Worm (Caenorhabditis elegans) whole organism, L2 larva: ENCODE data around the gene srd-17.
A peak's percentile ranks its signal among the peaks of the same experiment; 100 is the strongest.

Source experiments
- C34F6.9 ChIP-seq: fragments of 150-350 bp; optimal IDR thresholded peaks from 2 replicates; lab custom pipeline; 2014; ENCODE audit warnings: missing biosample characterization, missing genetic modification characterization
- F13H6.1 ChIP-seq: sonication (generic microtip); optimal IDR thresholded peaks from 2 replicates; lab custom pipeline; 2016; ENCODE audit warnings: missing genetic modification characterization, missing compliant biosample characterization
- Y55F3AM.14 ChIP-seq: fragments of 200-800 bp; sonication (Bioruptor generic); optimal IDR thresholded peaks from 2 replicates; lab custom pipeline; 2018; ENCODE audit warnings: mild to moderate bottlenecking, missing genetic modification characterization, missing compliant biosample characterization
- ZK546.5 ChIP-seq: sonication (generic microtip); optimal IDR thresholded peaks from 2 replicates; lab custom pipeline; 2017; ENCODE audit warnings: missing biosample characterization, missing genetic modification characterization
- alr-1 ChIP-seq: fragments of 150-350 bp; optimal IDR thresholded peaks from 2 replicates; lab custom pipeline; 2014; ENCODE audit warnings: missing biosample characterization, missing genetic modification characterization
- ama-1 ChIP-seq: fragments of 150-350 bp; optimal IDR thresholded peaks from 2 replicates; lab custom pipeline; 2018; ENCODE audit warnings: inconsistent platforms
- blmp-1 ChIP-seq: sonication (generic microtip); optimal IDR thresholded peaks from 2 replicates; lab custom pipeline; 2017; ENCODE audit warnings: missing genetic modification characterization, mild to moderate bottlenecking, missing compliant biosample characterization, antibody characterized with exemption, moderate library complexity; ENCODE audit not compliant: insufficient read depth
- ceh-16 ChIP-seq: fragments of 150-350 bp; optimal IDR thresholded peaks from 2 replicates; lab custom pipeline; 2014; ENCODE audit warnings: missing biosample characterization, missing genetic modification characterization
- ceh-82 ChIP-seq: fragments of 150-350 bp; optimal IDR thresholded peaks from 2 replicates; lab custom pipeline; 2014; ENCODE audit warnings: missing biosample characterization, missing genetic modification characterization
- crh-2 ChIP-seq: sonication (generic microtip); optimal IDR thresholded peaks from 2 replicates; lab custom pipeline; 2017; ENCODE audit warnings: missing biosample characterization, missing genetic modification characterization
- dmd-4 ChIP-seq: sonication (generic microtip); optimal IDR thresholded peaks from 2 replicates; lab custom pipeline; 2017; ENCODE audit warnings: missing biosample characterization, missing genetic modification characterization
- egl-27 ChIP-seq: sonication (generic microtip); optimal IDR thresholded peaks from 3 replicates; lab custom pipeline; 2017; ENCODE audit warnings: missing biosample characterization, missing genetic modification reagents, missing genetic modification characterization
- elt-1 ChIP-seq: fragments of 150-350 bp; optimal IDR thresholded peaks from 2 replicates; lab custom pipeline; 2014; ENCODE audit warnings: missing biosample characterization, missing genetic modification characterization
- elt-3 ChIP-seq: sonication (generic microtip); optimal IDR thresholded peaks from 2 replicates; lab custom pipeline; 2017; ENCODE audit warnings: missing biosample characterization, missing genetic modification characterization
- fos-1 ChIP-seq: fragments of 150-350 bp; optimal IDR thresholded peaks from 2 replicates; lab custom pipeline; 2014; ENCODE audit warnings: missing biosample characterization, missing genetic modification characterization
- gmeb-1 ChIP-seq: fragments of 150-350 bp; optimal IDR thresholded peaks from 2 replicates; lab custom pipeline; 2014; ENCODE audit warnings: missing biosample characterization, missing genetic modification characterization
- lin-11 ChIP-seq: fragments of 150-350 bp; sonication (generic microtip); optimal IDR thresholded peaks from 2 replicates; lab custom pipeline; 2014; ENCODE audit warnings: missing biosample characterization, missing genetic modification characterization, inconsistent platforms, mixed read lengths
- lin-13 ChIP-seq: fragments of 150-350 bp; optimal IDR thresholded peaks from 2 replicates; lab custom pipeline; 2014; ENCODE audit warnings: missing biosample characterization, missing genetic modification reagents, missing genetic modification characterization
- lin-39 ChIP-seq: fragments of 150-350 bp; optimal IDR thresholded peaks from 2 replicates; lab custom pipeline; 2014; ENCODE audit warnings: missing biosample characterization, missing genetic modification reagents, missing genetic modification characterization
- lsy-2 ChIP-seq, 2 experiments: fragments of 150-350 bp in 1 of 2; sonication (generic microtip) in 1 of 2; optimal IDR thresholded peaks; 2 replicates each; lab custom pipeline; 2014 to 2017; ENCODE audit warnings: missing biosample characterization in 2 of 2, missing genetic modification characterization in 2 of 2
- mab-5 ChIP-seq: fragments of 150-350 bp; optimal IDR thresholded peaks from 2 replicates; lab custom pipeline; 2014; ENCODE audit warnings: missing biosample characterization, missing genetic modification characterization
- mbf-1 ChIP-seq: sonication (generic microtip); optimal IDR thresholded peaks from 2 replicates; lab custom pipeline; 2017; ENCODE audit warnings: missing biosample characterization, missing genetic modification characterization
- mdl-1 ChIP-seq, 2 experiments: fragments of 150-350 bp in 1 of 2; sonication (generic microtip) in 1 of 2; optimal IDR thresholded peaks; 2 replicates each; lab custom pipeline; 2017; ENCODE audit warnings: missing biosample characterization in 2 of 2, missing genetic modification characterization in 2 of 2
- nhr-10 ChIP-seq: sonication (generic microtip); optimal IDR thresholded peaks from 2 replicates; lab custom pipeline; 2017; ENCODE audit warnings: missing biosample characterization, missing genetic modification characterization
- nhr-11 ChIP-seq: fragments of 150-350 bp; optimal IDR thresholded peaks from 2 replicates; lab custom pipeline; 2014; ENCODE audit warnings: missing biosample characterization, missing genetic modification characterization
- nhr-129 ChIP-seq: fragments of 150-350 bp; optimal IDR thresholded peaks from 2 replicates; lab custom pipeline; 2014; ENCODE audit warnings: missing biosample characterization, missing genetic modification characterization
- nhr-21 ChIP-seq: fragments of 150-350 bp; optimal IDR thresholded peaks from 2 replicates; lab custom pipeline; 2014; ENCODE audit warnings: missing biosample characterization, missing genetic modification characterization
- nhr-23 ChIP-seq: fragments of 150-350 bp; optimal IDR thresholded peaks from 2 replicates; lab custom pipeline; 2014; ENCODE audit warnings: missing biosample characterization, missing genetic modification reagents, missing genetic modification characterization
- nhr-237 ChIP-seq: fragments of 150-350 bp; optimal IDR thresholded peaks from 2 replicates; lab custom pipeline; 2014; ENCODE audit warnings: missing biosample characterization, missing genetic modification characterization
- nhr-25 ChIP-seq: fragments of 150-350 bp; sonication (generic microtip); optimal IDR thresholded peaks from 3 replicates; lab custom pipeline; 2014; ENCODE audit warnings: missing biosample characterization, missing genetic modification characterization
- nhr-6 ChIP-seq: fragments of 150-350 bp; optimal IDR thresholded peaks from 2 replicates; lab custom pipeline; 2014; ENCODE audit warnings: missing biosample characterization, missing genetic modification characterization
- nhr-77 ChIP-seq: fragments of 150-350 bp; optimal IDR thresholded peaks from 2 replicates; lab custom pipeline; 2014; ENCODE audit warnings: missing biosample characterization, missing genetic modification characterization
- sem-4 ChIP-seq: fragments of 150-350 bp; optimal IDR thresholded peaks from 2 replicates; lab custom pipeline; 2014; ENCODE audit warnings: missing biosample characterization, missing genetic modification reagents, missing genetic modification characterization
- skn-1 ChIP-seq: sonication (generic microtip); optimal IDR thresholded peaks from 2 replicates; lab custom pipeline; 2017; ENCODE audit warnings: missing biosample characterization, missing genetic modification characterization
- sma-3 ChIP-seq: sonication (generic microtip); optimal IDR thresholded peaks from 2 replicates; lab custom pipeline; 2016; ENCODE audit warnings: missing genetic modification reagents, missing genetic modification characterization, missing compliant biosample characterization
- sma-9 ChIP-seq, 2 experiments: fragments of 150-350 bp in 1 of 2; sonication (generic microtip) in 1 of 2; optimal IDR thresholded peaks; 2 replicates each; lab custom pipeline; 2014 to 2016; ENCODE audit warnings: missing genetic modification characterization in 2 of 2, mild to moderate bottlenecking in 1 of 2, missing biosample characterization in 1 of 2, missing compliant biosample characterization in 1 of 2, missing genetic modification reagents in 1 of 2, moderate library complexity in 1 of 2
- snpc-4 ChIP-seq: fragments of 150-350 bp; optimal IDR thresholded peaks from 2 replicates; lab custom pipeline; 2014; ENCODE audit warnings: missing biosample characterization, missing genetic modification characterization
- unc-39 ChIP-seq: fragments of 150-350 bp; optimal IDR thresholded peaks from 2 replicates; lab custom pipeline; 2014; ENCODE audit warnings: missing biosample characterization, missing genetic modification characterization
- unc-55 ChIP-seq: fragments of 150-350 bp; sonication (generic microtip); optimal IDR thresholded peaks from 3 replicates; lab custom pipeline; 2014; ENCODE audit warnings: missing biosample characterization, missing genetic modification reagents, missing genetic modification characterization
- unc-62 ChIP-seq: fragments of 150-350 bp; optimal IDR thresholded peaks from 2 replicates; lab custom pipeline; 2014; ENCODE audit warnings: missing biosample characterization, missing genetic modification reagents, missing genetic modification characterization
- zag-1 ChIP-seq: fragments of 150-350 bp; optimal IDR thresholded peaks from 2 replicates; lab custom pipeline; 2014; ENCODE audit warnings: missing biosample characterization, missing genetic modification characterization
- ztf-11 ChIP-seq: sonication (generic microtip); optimal IDR thresholded peaks from 2 replicates; lab custom pipeline; 2017; ENCODE audit warnings: missing biosample characterization, missing genetic modification characterization
- ztf-4 ChIP-seq: fragments of 150-350 bp; optimal IDR thresholded peaks from 2 replicates; lab custom pipeline; 2014; ENCODE audit warnings: missing biosample characterization, missing genetic modification characterization

Gene srd-17

ce11 chrV:13472062-13472461 lies 39.5 kb upstream of the srd-17 start:
- TF ChIP-seq ceh-82 (tag; lab: Kevin White, UChicago) (no peak), nhr-23 (tag; lab: Kevin White, UChicago) (no peak), nhr-129 (tag; lab: Kevin White, UChicago) (peak; percentile 10), unc-62 (GFP tag; lab: Kevin White, UChicago) (no peak), nhr-6 (no peak), C34F6.9 (peak; percentile 25), nhr-21 (no peak), elt-3 (no peak), sma-9 (GFP tag; optimal IDR thresholded peaks at IDR 0.05; lab: Kevin White, UChicago) (peak; percentile 19), sma-9 (tag; optimal IDR thresholded peaks at IDR 0.05; lab: Kevin White, UChicago) (no peak), egl-27 (tag; lab: Kevin White, UChicago) (no peak), alr-1 (tag; lab: Kevin White, UChicago) (no peak)

- TF ChIP-seq ztf-11 (tag; lab: Kevin White, UChicago) = no peak
- TF ChIP-seq skn-1 (tag; lab: Kevin White, UChicago) = no peak
- peak; percentile 53 for TF ChIP-seq snpc-4 (tag; lab: Kevin White, UChicago)
- peak; percentile 38 for TF ChIP-seq blmp-1 (tag; lab: Kevin White, UChicago)
- peak; percentile 22 for TF ChIP-seq lin-11 (tag; lab: Kevin White, UChicago)
- peak; percentile 51 for TF ChIP-seq Y55F3AM.14
- TF ChIP-seq ceh-16 (tag; lab: Kevin White, UChicago) = no peak
- no peak for TF ChIP-seq dmd-4 (tag; lab: Kevin White, UChicago)
- TF ChIP-seq ceh-82 (tag; lab: Kevin White, UChicago) = no peak
- TF ChIP-seq nhr-21 = peak; percentile 78
- peak; percentile 31 for TF ChIP-seq nhr-129 (tag; lab: Kevin White, UChicago)
- peak; percentile 91 for TF ChIP-seq sma-3 (GFP tag; lab: Kevin White, UChicago)
- peak; percentile 44 for TF ChIP-seq ztf-4
- no peak for TF ChIP-seq nhr-23 (tag; lab: Kevin White, UChicago)
- TF ChIP-seq ZK546.5 (tag; lab: Kevin White, UChicago) = no peak
- TF ChIP-seq nhr-6 = no peak
- TF ChIP-seq unc-55 (GFP tag; lab: Kevin White, UChicago) = peak; percentile 86
- no peak for TF ChIP-seq nhr-10
- TF ChIP-seq mab-5 (tag; lab: Kevin White, UChicago) = peak; percentile 54
- TF ChIP-seq alr-1 (tag; lab: Kevin White, UChicago) = no peak
- TF ChIP-seq lsy-2 (tag; optimal IDR thresholded peaks at IDR 0.05; lab: Kevin White, UChicago) = peak; percentile 72 to 89
- peak; percentile 9 for TF ChIP-seq ama-1 (lab: Kevin White, UChicago)
- TF ChIP-seq unc-39 = no peak
- peak; percentile 56 for TF ChIP-seq fos-1 (tag; lab: Kevin White, UChicago)
- peak; percentile 86 for TF ChIP-seq F13H6.1
- TF ChIP-seq nhr-25 (tag; lab: Kevin White, UChicago) = no peak
- peak; percentile 94 for TF ChIP-seq sma-9 (GFP tag; optimal IDR thresholded peaks at IDR 0.05; lab: Kevin White, UChicago)
- TF ChIP-seq sma-9 (tag; optimal IDR thresholded peaks at IDR 0.05; lab: Kevin White, UChicago) = no peak
- TF ChIP-seq unc-62 (GFP tag; lab: Kevin White, UChicago) = no peak
- no peak for TF ChIP-seq mbf-1 (tag; lab: Kevin White, UChicago)
- TF ChIP-seq lin-39 (tag; lab: Kevin White, UChicago) = no peak
- TF ChIP-seq elt-1 = no peak
- TF ChIP-seq crh-2 = peak; percentile 84
- TF ChIP-seq mdl-1 (tag; optimal IDR thresholded peaks at IDR 0.05; lab: Kevin White, UChicago) = peak; percentile 62 to 91
- no peak for TF ChIP-seq nhr-11 (tag; lab: Kevin White, UChicago)
- peak; percentile 85 for TF ChIP-seq egl-27 (tag; lab: Kevin White, UChicago)
- TF ChIP-seq nhr-237 (tag; lab: Kevin White, UChicago) = no peak
- peak; percentile 92 for TF ChIP-seq C34F6.9
- peak; percentile 63 for TF ChIP-seq sem-4 (tag; lab: Kevin White, UChicago)
- peak; percentile 73 for TF ChIP-seq lin-13 (GFP tag; lab: Kevin White, UChicago)
- peak; percentile 79 for TF ChIP-seq gmeb-1 (tag; lab: Kevin White, UChicago)
- TF ChIP-seq zag-1 (tag; lab: Kevin White, UChicago) = no peak
- no peak for TF ChIP-seq nhr-77 (tag; lab: Kevin White, UChicago)
Measured at ce11 chrV:13468190-13468765, 35.8 kb upstream of the srd-17 start, which contains the start of the genes F25H9.6 and F25H9.7. TSS of gene F25H9.6 (minus strand) at chrV:13468361. TSS of gene F25H9.7 (plus strand) at chrV:13468376.
